Worm (Caenorhabditis elegans) whole organism, L4 larva: ENCODE results near the gene T26C5.5.

ENCODE experiments used
- D1046.2 ChIP-seq: fragments of 200-800 bp; sonication (Bioruptor generic); IDR thresholded peaks from 2 replicates; pipeline ENCODE4 v1.3.6; 2022; ENCODE audit warnings: missing genetic modification characterization, missing compliant biosample characterization
- F26F4.8 ChIP-seq: fragments of 200-800 bp; sonication (Bioruptor generic); conservative IDR thresholded peaks from 2 replicates; pipeline ENCODE4 v1.3.6; 2022; ENCODE audit warnings: missing genetic modification characterization, missing compliant biosample characterization
- F49E8.2 ChIP-seq: sonication (generic microtip); optimal IDR thresholded peaks from 2 replicates; lab custom pipeline; 2016; ENCODE audit warnings: missing compliant biosample characterization, mild to moderate bottlenecking, missing genetic modification characterization, borderline replicate concordance
- T20F7.1 ChIP-seq: fragments of 200-800 bp; sonication (Bioruptor generic); optimal IDR thresholded peaks from 2 replicates; lab custom pipeline; 2018; ENCODE audit warnings: mild to moderate bottlenecking, missing genetic modification characterization, missing compliant biosample characterization
- Y48G9A.11 ChIP-seq: fragments of 200-800 bp; sonication (Bioruptor generic); IDR thresholded peaks from 2 replicates; pipeline ENCODE4 v1.3.6; 2022; ENCODE audit warnings: missing genetic modification reagents, missing genetic modification characterization, missing compliant biosample characterization
- Y75B8A.6 ChIP-seq: fragments of 200-800 bp; sonication (Bioruptor generic); IDR thresholded peaks from 2 replicates; pipeline ENCODE4 v1.3.6; 2022; ENCODE audit warnings: missing genetic modification reagents, missing genetic modification characterization, missing compliant biosample characterization
- ZK337.2 ChIP-seq: fragments of 200-800 bp; sonication (Bioruptor generic); IDR thresholded peaks from 2 replicates; pipeline ENCODE4 v1.3.6; 2022; ENCODE audit warnings: missing genetic modification reagents, missing genetic modification characterization, missing compliant biosample characterization
- ZK546.5 ChIP-seq, 2 experiments: sonication (generic microtip); optimal IDR thresholded peaks; 2 replicates each; lab custom pipeline; 2017; ENCODE audit warnings: missing biosample characterization in 2 of 2, missing genetic modification characterization in 2 of 2
- ceh-32 ChIP-seq: sonication (generic microtip); optimal IDR thresholded peaks from 2 replicates; lab custom pipeline; 2016; ENCODE audit warnings: mild to moderate bottlenecking, missing genetic modification characterization, missing compliant biosample characterization; ENCODE audit not compliant: poor library complexity
- daf-12 ChIP-seq: fragments of 150-350 bp; optimal IDR thresholded peaks from 2 replicates; lab custom pipeline; 2014; ENCODE audit warnings: missing biosample characterization, missing genetic modification reagents, missing genetic modification characterization
- daf-16 ChIP-seq, 3 experiments: sonication (generic microtip); optimal IDR thresholded peaks; 2 replicates each; lab custom pipeline; 2016 to 2017; ENCODE audit warnings: missing genetic modification characterization in 3 of 3, missing genetic modification reagents in 3 of 3, mild to moderate bottlenecking in 2 of 3, missing compliant biosample characterization in 2 of 3, missing biosample characterization in 1 of 3, moderate library complexity in 1 of 3
- dmd-6 ChIP-seq: fragments of 200-800 bp; sonication (Bioruptor generic); IDR thresholded peaks from 2 replicates; pipeline ENCODE4 v1.3.6; 2022; ENCODE audit warnings: missing genetic modification reagents, missing genetic modification characterization, missing compliant biosample characterization
- fos-1 ChIP-seq: fragments of 150-350 bp; optimal IDR thresholded peaks from 2 replicates; lab custom pipeline; 2014; ENCODE audit warnings: missing biosample characterization, missing genetic modification characterization
- hif-1 ChIP-seq, 2 experiments: sonication (generic microtip); optimal IDR thresholded peaks; 2 replicates each; lab custom pipeline; 2016 to 2017; ENCODE audit warnings: missing compliant biosample characterization in 2 of 2, missing genetic modification characterization in 2 of 2, missing genetic modification reagents in 2 of 2, missing genotype in 2 of 2, mild to moderate bottlenecking in 1 of 2
- hlh-11 ChIP-seq: fragments of 200-800 bp; sonication (Bioruptor generic); optimal IDR thresholded peaks from 2 replicates; lab custom pipeline; 2018; ENCODE audit warnings: mild to moderate bottlenecking, missing genetic modification characterization, missing compliant biosample characterization
- jun-1 ChIP-seq: fragments of 150-350 bp; optimal IDR thresholded peaks from 2 replicates; lab custom pipeline; 2014; ENCODE audit warnings: missing biosample characterization, missing genetic modification reagents, missing genetic modification characterization
- lir-3 ChIP-seq: sonication (generic microtip); optimal IDR thresholded peaks from 2 replicates; lab custom pipeline; 2016; ENCODE audit warnings: mild to moderate bottlenecking, missing genetic modification characterization, missing compliant biosample characterization
- mep-1 ChIP-seq: fragments of 150-350 bp; sonication (generic microtip); optimal IDR thresholded peaks from 3 replicates; lab custom pipeline; 2014; ENCODE audit warnings: missing biosample characterization, missing genetic modification characterization
- mxl-3 ChIP-seq: fragments of 200-800 bp; sonication (Bioruptor generic); optimal IDR thresholded peaks from 2 replicates; lab custom pipeline; 2018; ENCODE audit warnings: mild to moderate bottlenecking, missing genetic modification characterization, missing compliant biosample characterization
- nhr-102 ChIP-seq: sonication (generic microtip); optimal IDR thresholded peaks from 2 replicates; lab custom pipeline; 2016; ENCODE audit warnings: mild to moderate bottlenecking, missing genetic modification characterization, moderate library complexity, missing compliant biosample characterization
- nhr-11 ChIP-seq: fragments of 150-350 bp; optimal IDR thresholded peaks from 2 replicates; lab custom pipeline; 2014; ENCODE audit warnings: missing biosample characterization, missing genetic modification characterization
- nhr-237 ChIP-seq: sonication (generic microtip); optimal IDR thresholded peaks from 2 replicates; lab custom pipeline; 2017; ENCODE audit warnings: missing biosample characterization, missing genetic modification characterization
- nhr-25 ChIP-seq: sonication (generic microtip); optimal IDR thresholded peaks from 2 replicates; lab custom pipeline; 2017; ENCODE audit warnings: missing genetic modification characterization, mild to moderate bottlenecking, missing compliant biosample characterization, antibody characterized with exemption, moderate library complexity, borderline replicate concordance; ENCODE audit not compliant: insufficient read depth
- nhr-28 ChIP-seq: fragments of 150-350 bp; optimal IDR thresholded peaks from 2 replicates; lab custom pipeline; 2014; ENCODE audit warnings: missing biosample characterization, missing genetic modification characterization
- nhr-76 ChIP-seq: fragments of 150-350 bp; optimal IDR thresholded peaks from 2 replicates; lab custom pipeline; 2014; ENCODE audit warnings: missing biosample characterization, missing genetic modification characterization
- php-3 ChIP-seq: fragments of 200-800 bp; sonication (Bioruptor generic); IDR thresholded peaks from 2 replicates; pipeline ENCODE4 v1.3.6; 2022; ENCODE audit warnings: missing genetic modification reagents, missing genetic modification characterization, missing compliant biosample characterization
- pqm-1 ChIP-seq: sonication (generic microtip); optimal IDR thresholded peaks from 2 replicates; lab custom pipeline; 2017; ENCODE audit warnings: missing biosample characterization, missing genetic modification characterization
- set-16 ChIP-seq: fragments of 200-800 bp; sonication (Bioruptor generic); IDR thresholded peaks from 2 replicates; pipeline ENCODE4 v1.3.6; 2022; ENCODE audit warnings: missing genetic modification reagents, missing genetic modification characterization, missing compliant biosample characterization
- skn-1 ChIP-seq: fragments of 150-350 bp; optimal IDR thresholded peaks from 2 replicates; lab custom pipeline; 2014; ENCODE audit warnings: missing biosample characterization, missing genetic modification characterization
- spr-1 ChIP-seq: sonication (generic microtip); optimal IDR thresholded peaks from 2 replicates; lab custom pipeline; 2016; ENCODE audit warnings: mild to moderate bottlenecking, missing genetic modification characterization, missing compliant biosample characterization
- unc-62 ChIP-seq, 3 experiments: fragments of 150-350 bp in 1 of 3; sonication (generic microtip); optimal IDR thresholded peaks in 2 of 3; peaks in 1 of 3; 1 replicate in 1 of 3; 2 replicates in 2 of 3; lab custom pipeline; 2014 to 2017; ENCODE audit warnings: missing biosample characterization in 3 of 3, missing genetic modification characterization in 3 of 3, missing genetic modification reagents in 3 of 3, missing genotype in 1 of 3
- zip-2 ChIP-seq: fragments of 150-350 bp; optimal IDR thresholded peaks from 2 replicates; lab custom pipeline; 2014; ENCODE audit warnings: missing biosample characterization, missing genetic modification characterization
- ztf-11 ChIP-seq: fragments of 150-350 bp; optimal IDR thresholded peaks from 2 replicates; lab custom pipeline; 2014; ENCODE audit warnings: missing biosample characterization, missing genetic modification characterization

T26C5.5 gene

ce11 chrII:9261931-9262562 lies 15.5 kb upstream of the T26C5.5 start, which contains the start of gene aqp-2 (continued):
- TF ChIP-seq set-16 (GFP tag; lab: Robert Waterston, UW) (peak; percentile 31; the same call in 1 of the 2 replicates), nhr-76 (tag; lab: Kevin White, UChicago) (no peak), jun-1 (tag; lab: Kevin White, UChicago) (no peak), Y48G9A.11 (no peak), lir-3 (tag; lab: Kevin White, UChicago) (no peak), daf-12 (no peak), zip-2 (tag; lab: Kevin White, UChicago) (no peak), daf-16 (GFP tag; optimal IDR thresholded peaks at IDR 0.05; lab: Kevin White, UChicago) (peak in 1 of 2 experiments; percentile 97), daf-16 (tag; optimal IDR thresholded peaks at IDR 0.05; lab: Kevin White, UChicago) (no peak), nhr-25 (no peak), mxl-3 (no peak)

ce11 chrII:9261403-9261802 lies 14.9 kb upstream of the T26C5.5 start:
- TF ChIP-seq T20F7.1 (GFP tag; lab: Kevin White, UChicago) (no peak), ztf-11 (tag; lab: Kevin White, UChicago) (no peak), spr-1 (tag; lab: Kevin White, UChicago) (no peak), F26F4.8 (GFP tag; lab: Robert Waterston, UW) (no peak), unc-62 (GFP tag; optimal IDR thresholded peaks at IDR 0.05 in 1 of 2; lab: Kevin White, UChicago) (peak in 1 of 2 experiments; percentile 86), unc-62 (tag; optimal IDR thresholded peaks at IDR 0.05; lab: Kevin White, UChicago) (no peak), skn-1 (tag; lab: Kevin White, UChicago) (no peak)

ce11 chrII:9260026-9260425 lies 13.5 kb upstream of the T26C5.5 start:
- peak; percentile 16 for TF ChIP-seq nhr-28 (tag; lab: Kevin White, UChicago)
- no peak for TF ChIP-seq Y75B8A.6 (GFP tag; lab: Robert Waterston, UW)
- TF ChIP-seq nhr-25, result no peak

ce11 chrII:9258566-9258965 lies 12.0 kb upstream of the T26C5.5 start:
- TF ChIP-seq hlh-11 (no peak), ZK546.5 (tag; optimal IDR thresholded peaks at IDR 0.05; lab: Kevin White, UChicago) (no peak), ZK337.2 (no peak), unc-62 (GFP tag; optimal IDR thresholded peaks at IDR 0.05 in 1 of 2; lab: Kevin White, UChicago) (peak in 1 of 2 experiments; percentile 82), unc-62 (tag; optimal IDR thresholded peaks at IDR 0.05; lab: Kevin White, UChicago) (no peak), mep-1 (tag; lab: Kevin White, UChicago) (no peak), zip-2 (tag; lab: Kevin White, UChicago) (no peak)

ce11 chrII:9258034-9258556 lies 11.5 kb upstream of the T26C5.5 start:
- TF ChIP-seq hif-1 (tag; optimal IDR thresholded peaks at IDR 0.05; lab: Kevin White, UChicago), result no peak
- TF ChIP-seq ceh-32, result no peak
- no peak for TF ChIP-seq hlh-11
- TF ChIP-seq pqm-1 (tag; lab: Kevin White, UChicago), result no peak
- no peak for TF ChIP-seq php-3 (GFP tag; lab: Robert Waterston, UW)
- TF ChIP-seq T20F7.1 (GFP tag; lab: Kevin White, UChicago), result no peak
- TF ChIP-seq nhr-237 (tag; lab: Kevin White, UChicago), result no peak
- TF ChIP-seq spr-1 (tag; lab: Kevin White, UChicago), result no peak
- TF ChIP-seq nhr-11, result no peak

- TF ChIP-seq T20F7.1 (GFP tag; lab: Kevin White, UChicago) (no peak), fos-1 (tag; lab: Kevin White, UChicago) (no peak), F49E8.2 (tag; lab: Kevin White, UChicago) (no peak), nhr-102 (tag; lab: Kevin White, UChicago) (no peak), dmd-6 (GFP tag; lab: Robert Waterston, UW) (no peak), D1046.2 (GFP tag; lab: Robert Waterston, UW) (no peak)
These were observed 7.6 kb upstream of the T26C5.5 start, which contains the start of gene nlp-82 for ce11 chrII:9254187-9254586. TSS of gene nlp-82 (minus strand) at chrII:9254287.
